Worm (Caenorhabditis elegans) whole organism, L2 larva: ENCODE data around the gene eppl-1.
A peak's percentile ranks its signal among the peaks of the same experiment; 100 is the strongest.

Experiments
- elt-3 ChIP-seq: sonication (generic microtip); optimal IDR thresholded peaks from 2 replicates; lab custom pipeline; 2017; ENCODE audit warnings: missing biosample characterization, missing genetic modification characterization
- fos-1 ChIP-seq: fragments of 150-350 bp; optimal IDR thresholded peaks from 2 replicates; lab custom pipeline; 2014; ENCODE audit warnings: missing biosample characterization, missing genetic modification characterization
- nhr-11 ChIP-seq: fragments of 150-350 bp; optimal IDR thresholded peaks from 2 replicates; lab custom pipeline; 2014; ENCODE audit warnings: missing biosample characterization, missing genetic modification characterization
- nhr-12 ChIP-seq: fragments of 150-350 bp; optimal IDR thresholded peaks from 2 replicates; lab custom pipeline; 2014; ENCODE audit warnings: missing biosample characterization, missing genetic modification characterization
- nhr-237 ChIP-seq: fragments of 150-350 bp; optimal IDR thresholded peaks from 2 replicates; lab custom pipeline; 2014; ENCODE audit warnings: missing biosample characterization, missing genetic modification characterization

DNA sequence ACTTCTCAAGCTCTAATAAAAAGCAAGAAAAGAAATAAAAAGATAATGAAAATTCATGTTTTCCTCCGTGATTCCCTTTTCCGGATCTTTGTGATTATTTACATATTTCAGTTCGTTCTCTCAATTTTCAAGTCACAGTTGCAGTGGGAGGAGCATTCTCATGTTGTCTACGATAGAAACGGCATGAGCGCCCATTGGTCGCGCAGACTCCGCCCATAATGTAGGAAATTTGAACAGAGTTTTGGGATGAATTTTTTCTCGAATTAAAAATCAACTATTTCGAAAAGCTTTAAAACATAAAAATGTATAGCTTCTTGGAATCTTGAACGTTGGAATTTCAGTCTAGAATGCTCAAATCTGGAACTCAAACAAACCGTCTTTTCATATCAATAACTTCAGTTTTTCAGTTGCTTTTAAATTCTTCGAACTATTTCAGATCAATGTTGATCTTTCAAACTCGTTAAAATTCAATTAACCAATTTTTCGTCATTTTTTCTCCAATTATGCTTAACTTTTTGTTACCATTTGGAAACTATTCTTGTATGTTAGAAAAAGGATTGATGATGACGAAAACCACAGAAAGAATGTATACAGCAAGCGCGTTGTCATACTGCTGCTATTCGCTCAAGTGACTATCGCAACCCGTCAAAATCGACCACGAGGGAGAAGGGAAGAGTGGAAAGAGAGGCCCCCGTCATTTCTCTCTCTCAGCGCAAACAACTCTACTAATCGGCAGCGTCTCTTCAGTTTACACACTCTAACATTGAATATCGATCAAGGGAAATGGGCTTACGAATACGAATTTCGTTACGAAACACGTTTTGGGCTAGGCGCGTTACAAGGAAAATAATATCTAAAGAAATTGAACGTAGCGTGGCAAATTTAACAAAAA lies 19.7 kb downstream of the eppl-1 start:
- TF ChIP-seq nhr-12 (tag; lab: Kevin White, UChicago) (no peak), fos-1 (peak; percentile 74), nhr-237 (tag; lab: Kevin White, UChicago) (no peak), elt-3 (tag; lab: Kevin White, UChicago) (no peak), nhr-11 (tag; lab: Kevin White, UChicago) (peak; percentile 15)
